Worm (Caenorhabditis elegans) whole organism, late embryonic: ENCODE measurements around the gene fil-2.

Source experiments
- F13H6.1 ChIP-seq: sonication (generic microtip); optimal IDR thresholded peaks from 2 replicates; lab custom pipeline; 2016; ENCODE audit warnings: missing genetic modification characterization, missing compliant biosample characterization
- K02D7.2 ChIP-seq: sonication (generic microtip); optimal IDR thresholded peaks from 2 replicates; lab custom pipeline; 2017; ENCODE audit warnings: mild to moderate bottlenecking, missing genetic modification characterization, missing compliant biosample characterization
- ama-1 ChIP-seq: fragments of 150-350 bp; optimal IDR thresholded peaks from 2 replicates; lab custom pipeline; 2014
- ceh-22 ChIP-seq: sonication (generic microtip); optimal IDR thresholded peaks from 2 replicates; lab custom pipeline; 2017; ENCODE audit warnings: missing biosample characterization, missing genetic modification characterization
- ceh-48 ChIP-seq: sonication (generic microtip); optimal IDR thresholded peaks from 2 replicates; lab custom pipeline; 2016; ENCODE audit warnings: missing genetic modification characterization, inconsistent platforms, missing compliant biosample characterization
- dmd-4 ChIP-seq: sonication (generic microtip); optimal IDR thresholded peaks from 2 replicates; lab custom pipeline; 2016; ENCODE audit warnings: borderline replicate concordance, missing genetic modification characterization, missing compliant biosample characterization
- dve-1 ChIP-seq: sonication (generic microtip); optimal IDR thresholded peaks from 2 replicates; lab custom pipeline; 2017; ENCODE audit warnings: antibody characterized with exemption, mild to moderate bottlenecking, missing genetic modification characterization, missing compliant biosample characterization
- elt-2 ChIP-seq: sonication (generic microtip); optimal IDR thresholded peaks from 2 replicates; lab custom pipeline; 2016; ENCODE audit warnings: missing genetic modification reagents, missing genetic modification characterization, missing compliant biosample characterization
- lin-11 ChIP-seq: fragments of 200-800 bp; sonication (Bioruptor generic); optimal IDR thresholded peaks from 2 replicates; lab custom pipeline; 2018; ENCODE audit warnings: mild to moderate bottlenecking, missing genetic modification characterization, missing compliant biosample characterization
- nhr-11 ChIP-seq: fragments of 150-350 bp; optimal IDR thresholded peaks from 2 replicates; lab custom pipeline; 2014; ENCODE audit warnings: missing biosample characterization, missing genetic modification characterization
- syd-9 ChIP-seq: sonication (generic microtip); optimal IDR thresholded peaks from 2 replicates; lab custom pipeline; 2016; ENCODE audit warnings: mild to moderate bottlenecking, missing genetic modification characterization, moderate library complexity, missing compliant biosample characterization
- tbx-7 ChIP-seq: sonication (generic microtip); optimal IDR thresholded peaks from 2 replicates; lab custom pipeline; 2016; ENCODE audit warnings: missing genotype, missing genetic modification characterization, missing compliant biosample characterization
- unc-86 ChIP-seq: sonication (generic microtip); optimal IDR thresholded peaks from 2 replicates; lab custom pipeline; 2016; ENCODE audit warnings: missing genetic modification characterization, missing compliant biosample characterization

ce11 chrV:6303471-6303870, 24.6 kb downstream of the fil-2 start, which contains the start of gene sago-1:
- TF ChIP-seq unc-86 (tag; lab: Kevin White, UChicago), result no peak
- TF ChIP-seq tbx-7 (tag; lab: Kevin White, UChicago), result no peak
- no peak for TF ChIP-seq elt-2 (tag; lab: Kevin White, UChicago)
- no peak for TF ChIP-seq ama-1 (lab: Kevin White, UChicago)
- no peak for TF ChIP-seq syd-9 (tag; lab: Kevin White, UChicago)
- TF ChIP-seq nhr-11 (tag; lab: Kevin White, UChicago), result no peak
- TF ChIP-seq dve-1 (tag; lab: Kevin White, UChicago), result no peak
- TF ChIP-seq ceh-22 (tag; lab: Kevin White, UChicago), result no peak
- no peak for TF ChIP-seq dmd-4 (tag; lab: Kevin White, UChicago)
- TF ChIP-seq F13H6.1 (tag; lab: Kevin White, UChicago), result no peak
- TF ChIP-seq lin-11 (tag; lab: Kevin White, UChicago), result no peak
- TF ChIP-seq ceh-48 (tag; lab: Kevin White, UChicago), result no peak
- TF ChIP-seq K02D7.2 (tag; lab: Kevin White, UChicago), result no peak
